Worm (Caenorhabditis elegans): ENCODE results near the gene F54D10.9.

DNA sequence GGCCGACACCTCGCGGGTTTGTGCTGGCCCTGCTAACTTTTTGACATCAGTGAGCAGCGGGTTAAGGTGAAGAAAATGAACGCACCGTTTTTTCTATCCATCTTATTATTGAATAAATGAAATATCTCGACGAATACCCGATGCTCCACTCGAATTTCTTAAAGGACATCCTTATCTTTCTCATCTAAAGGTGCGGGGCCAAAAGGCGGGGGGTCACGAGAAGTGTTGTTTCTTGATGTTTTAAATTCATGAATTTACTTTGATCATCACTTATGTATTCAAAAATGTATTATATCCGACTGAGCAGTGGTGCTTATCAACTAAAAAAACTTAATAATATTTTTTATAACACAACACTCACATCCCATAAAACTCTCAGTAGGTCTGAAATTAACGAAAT is 32.4 kb upstream of the F54D10.9 start, which contains the start of gene nhr-261:
- no peak for TF ChIP-seq daf-12 (tag; optimal IDR thresholded peaks at IDR 0.05)
- TF ChIP-seq nhr-28 (tag; optimal IDR thresholded peaks at IDR 0.05): no peak
- TF ChIP-seq egl-43 (GFP tag; IDR thresholded peaks at IDR 0.05): no peak
- TF ChIP-seq ceh-28 (tag; optimal IDR thresholded peaks at IDR 0.05): no peak
- TF ChIP-seq lin-39 (tag; optimal IDR thresholded peaks at IDR 0.05): no peak
- no peak for TF ChIP-seq nhr-11 (tag; optimal IDR thresholded peaks at IDR 0.05)
- TF ChIP-seq ama-1 (optimal IDR thresholded peaks at IDR 0.05): no peak
- TF ChIP-seq unc-62 (GFP tag; optimal IDR thresholded peaks at IDR 0.05 in 1 of 2): no peak
- no peak for TF ChIP-seq unc-62 (tag; optimal IDR thresholded peaks at IDR 0.05)
- no peak for TF ChIP-seq lin-13 (GFP tag; optimal IDR thresholded peaks at IDR 0.05)
- no peak for TF ChIP-seq lir-3 (tag; optimal IDR thresholded peaks at IDR 0.05)
- TF ChIP-seq nhr-6 (tag; optimal IDR thresholded peaks at IDR 0.05): no peak

Data from whole organism, L4 larva.